Worm (Caenorhabditis elegans) whole organism, young adult: ENCODE measurements around the gene clec-178.

Experiments
- B0261.1 ChIP-seq: sonication (generic microtip); optimal IDR thresholded peaks from 2 replicates; lab custom pipeline; 2016; ENCODE audit warnings: mild to moderate bottlenecking, missing genetic modification characterization, moderate library complexity, missing compliant biosample characterization
- C17E4.6 ChIP-seq: fragments of 200-800 bp; sonication (Bioruptor generic); IDR thresholded peaks from 2 replicates; pipeline ENCODE4 v1.3.6; 2022; ENCODE audit warnings: missing genetic modification reagents, missing genetic modification characterization, missing compliant biosample characterization
- ceh-27 ChIP-seq: fragments of 200-800 bp; sonication (Bioruptor generic); optimal IDR thresholded peaks from 2 replicates; lab custom pipeline; 2018; ENCODE audit warnings: mild to moderate bottlenecking, missing genetic modification characterization, moderate library complexity, missing compliant biosample characterization
- dpff-1 ChIP-seq: sonication (generic microtip); optimal IDR thresholded peaks from 2 replicates; lab custom pipeline; 2017; ENCODE audit warnings: mild to moderate bottlenecking, missing genetic modification characterization, missing compliant biosample characterization
- lin-26 ChIP-seq: fragments of 200-800 bp; sonication (Bioruptor generic); IDR thresholded peaks from 2 replicates; pipeline ENCODE4 v1.3.6; 2022; ENCODE audit warnings: missing genetic modification reagents, missing genetic modification characterization, missing compliant biosample characterization
- pha-4 ChIP-seq: fragments of 150-350 bp; sonication (generic microtip); optimal IDR thresholded peaks from 2 replicates; lab custom pipeline; 2014; ENCODE audit warnings: missing biosample characterization, missing genetic modification reagents, missing genetic modification characterization
- sdz-38 ChIP-seq: sonication (generic microtip); optimal IDR thresholded peaks from 2 replicates; lab custom pipeline; 2016; ENCODE audit warnings: missing genotype, missing genetic modification characterization, missing compliant biosample characterization
- sptf-2 ChIP-seq: fragments of 200-800 bp; sonication (Bioruptor generic); optimal IDR thresholded peaks from 2 replicates; lab custom pipeline; 2018; ENCODE audit warnings: mild to moderate bottlenecking, missing genetic modification characterization, missing compliant biosample characterization
- ztf-3 ChIP-seq: fragments of 200-800 bp; sonication (Bioruptor generic); optimal IDR thresholded peaks from 2 replicates; lab custom pipeline; 2018; ENCODE audit warnings: mild to moderate bottlenecking, missing genetic modification characterization, missing compliant biosample characterization

DNA sequence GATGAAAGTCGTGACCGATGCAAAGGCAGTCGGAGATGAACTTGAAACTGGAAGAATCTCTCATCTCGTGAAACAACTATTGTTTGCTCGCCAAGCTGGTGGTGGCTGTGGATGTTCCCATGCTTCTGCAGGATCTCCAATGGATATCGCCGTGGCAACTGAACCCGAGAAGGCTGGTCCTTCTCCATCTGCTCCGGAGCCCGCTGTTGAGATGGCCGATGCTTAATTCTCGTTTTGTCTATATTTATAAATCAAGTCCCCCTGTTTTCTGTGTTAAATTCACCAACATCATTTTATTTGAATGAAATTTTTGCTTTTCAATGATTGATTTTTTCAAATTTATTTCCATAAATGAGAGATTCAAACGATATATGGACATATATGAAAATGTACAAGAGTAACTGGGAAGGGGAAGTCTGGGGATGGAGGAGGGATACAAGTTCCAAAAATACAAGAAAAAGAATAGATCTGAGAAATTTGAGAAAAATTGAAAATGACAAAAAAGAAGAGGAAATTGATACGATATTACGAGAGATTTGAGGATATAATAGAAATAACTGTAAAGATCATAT lies 2.9 kb upstream of the clec-178 start:
- TF ChIP-seq pha-4 (tag; lab: Kevin White, UChicago) (no peak), B0261.1 (no peak), ceh-27 (GFP tag; lab: Kevin White, UChicago) (no peak), sdz-38 (tag; lab: Kevin White, UChicago) (no peak), lin-26 (GFP tag; lab: Robert Waterston, UW) (0 out of 2 replicates have a peak, but pooled peaks have one; percentile 32), ztf-3 (GFP tag; lab: Kevin White, UChicago) (no peak), dpff-1 (tag; lab: Kevin White, UChicago) (no peak), C17E4.6 (GFP tag; lab: Robert Waterston, UW) (no peak), sptf-2 (GFP tag; lab: Kevin White, UChicago) (no peak)
